Worm (Caenorhabditis elegans) whole organism, L3 larva: ENCODE measurements around the gene tsfm-1.

Source experiments
- R02D3.7 ChIP-seq: fragments of 150-350 bp; optimal IDR thresholded peaks from 2 replicates; lab custom pipeline; 2014; ENCODE audit warnings: missing biosample characterization, missing genetic modification characterization
- ZK546.5 ChIP-seq: sonication (generic microtip); optimal IDR thresholded peaks from 2 replicates; lab custom pipeline; 2017; ENCODE audit warnings: missing biosample characterization, missing genetic modification characterization
- aly-2 ChIP-seq: fragments of 150-350 bp; optimal IDR thresholded peaks from 2 replicates; lab custom pipeline; 2014; ENCODE audit warnings: missing biosample characterization, missing genetic modification characterization
- ama-1 ChIP-seq: fragments of 150-350 bp; optimal IDR thresholded peaks from 2 replicates; lab custom pipeline; 2018
- ceh-16 ChIP-seq: sonication (generic microtip); optimal IDR thresholded peaks from 2 replicates; lab custom pipeline; 2017; ENCODE audit warnings: missing biosample characterization, missing genetic modification characterization
- ceh-28 ChIP-seq: fragments of 150-350 bp; optimal IDR thresholded peaks from 2 replicates; lab custom pipeline; 2014; ENCODE audit warnings: missing biosample characterization, missing genetic modification reagents, missing genetic modification characterization
- ceh-9 ChIP-seq: sonication (generic microtip); optimal IDR thresholded peaks from 2 replicates; lab custom pipeline; 2018; ENCODE audit warnings: missing biosample characterization, missing genetic modification characterization
- daf-12 ChIP-seq: fragments of 150-350 bp; optimal IDR thresholded peaks from 2 replicates; lab custom pipeline; 2014; ENCODE audit warnings: missing biosample characterization, missing genetic modification reagents, missing genetic modification characterization
- egl-27 ChIP-seq: sonication (generic microtip); optimal IDR thresholded peaks from 4 replicates; lab custom pipeline; 2017; ENCODE audit warnings: missing biosample characterization, missing genetic modification reagents, missing genetic modification characterization
- elt-2 ChIP-seq: sonication (generic microtip); optimal IDR thresholded peaks from 2 replicates; lab custom pipeline; 2016; ENCODE audit warnings: missing genetic modification reagents, mild to moderate bottlenecking, missing genetic modification characterization, missing compliant biosample characterization
- elt-3 ChIP-seq, 3 experiments: fragments of 150-350 bp in 1 of 3; sonication (generic microtip) in 2 of 3; optimal IDR thresholded peaks; 2 replicates in 2 of 3; 4 replicates in 1 of 3; lab custom pipeline; 2014 to 2017; ENCODE audit warnings: missing biosample characterization in 3 of 3, missing genetic modification characterization in 3 of 3
- eor-1 ChIP-seq, 2 experiments: fragments of 150-350 bp; optimal IDR thresholded peaks; 2 replicates each; lab custom pipeline; 2014 to 2018; ENCODE audit warnings: missing biosample characterization in 2 of 2, missing genetic modification characterization in 2 of 2
- fkh-2 ChIP-seq: fragments of 150-350 bp; optimal IDR thresholded peaks from 2 replicates; lab custom pipeline; 2014; ENCODE audit warnings: missing biosample characterization, missing genetic modification reagents, missing genetic modification characterization
- fos-1 ChIP-seq: fragments of 150-350 bp; optimal IDR thresholded peaks from 2 replicates; lab custom pipeline; 2014; ENCODE audit warnings: missing biosample characterization, missing genetic modification characterization
- hmg-11 ChIP-seq: sonication (generic microtip); optimal IDR thresholded peaks from 2 replicates; lab custom pipeline; 2016; ENCODE audit warnings: missing genetic modification characterization, missing compliant biosample characterization
- jun-1 ChIP-seq: fragments of 150-350 bp; optimal IDR thresholded peaks from 2 replicates; lab custom pipeline; 2014; ENCODE audit warnings: missing biosample characterization, missing genetic modification reagents, missing genetic modification characterization
- lin-15B ChIP-seq: fragments of 150-350 bp; optimal IDR thresholded peaks from 2 replicates; lab custom pipeline; 2014; ENCODE audit warnings: missing biosample characterization, missing genetic modification characterization
- lin-39 ChIP-seq: fragments of 150-350 bp; optimal IDR thresholded peaks from 2 replicates; lab custom pipeline; 2018; ENCODE audit warnings: missing biosample characterization, missing genetic modification reagents, missing genetic modification characterization
- lsy-12 ChIP-seq: sonication (generic microtip); optimal IDR thresholded peaks from 2 replicates; lab custom pipeline; 2016; ENCODE audit warnings: mild to moderate bottlenecking, missing genetic modification characterization, missing compliant biosample characterization
- mdl-1 ChIP-seq: fragments of 150-350 bp; optimal IDR thresholded peaks from 2 replicates; lab custom pipeline; 2014; ENCODE audit warnings: missing biosample characterization, missing genetic modification characterization
- mml-1 ChIP-seq: fragments of 150-350 bp; sonication (generic microtip); optimal IDR thresholded peaks from 3 replicates; lab custom pipeline; 2014; ENCODE audit warnings: missing biosample characterization, missing genetic modification characterization
- nfya-1 ChIP-seq: sonication (generic microtip); optimal IDR thresholded peaks from 2 replicates; lab custom pipeline; 2017; ENCODE audit warnings: missing genetic modification characterization, mild to moderate bottlenecking, missing compliant biosample characterization, antibody characterized with exemption, moderate library complexity; ENCODE audit not compliant: insufficient read depth
- nhr-11 ChIP-seq: fragments of 150-350 bp; optimal IDR thresholded peaks from 2 replicates; lab custom pipeline; 2014; ENCODE audit warnings: missing biosample characterization, missing genetic modification characterization
- nhr-12 ChIP-seq: fragments of 150-350 bp; optimal IDR thresholded peaks from 2 replicates; lab custom pipeline; 2014; ENCODE audit warnings: missing biosample characterization, missing genetic modification characterization
- nhr-23 ChIP-seq: fragments of 150-350 bp; optimal IDR thresholded peaks from 2 replicates; lab custom pipeline; 2014; ENCODE audit warnings: missing biosample characterization, missing genetic modification reagents, missing genetic modification characterization
- nhr-237 ChIP-seq: fragments of 150-350 bp; optimal IDR thresholded peaks from 2 replicates; lab custom pipeline; 2014; ENCODE audit warnings: missing biosample characterization, missing genetic modification characterization
- nhr-25 ChIP-seq: sonication (generic microtip); optimal IDR thresholded peaks from 2 replicates; lab custom pipeline; 2017; ENCODE audit warnings: missing biosample characterization, missing genetic modification characterization
- nhr-28 ChIP-seq: fragments of 150-350 bp; optimal IDR thresholded peaks from 2 replicates; lab custom pipeline; 2014; ENCODE audit warnings: missing biosample characterization, missing genetic modification characterization
- nhr-43 ChIP-seq: sonication (generic microtip); optimal IDR thresholded peaks from 2 replicates; lab custom pipeline; 2016; ENCODE audit warnings: mild to moderate bottlenecking, missing genetic modification characterization, missing compliant biosample characterization; ENCODE audit not compliant: poor library complexity, severe bottlenecking
- nhr-76 ChIP-seq: fragments of 150-350 bp; sonication (generic microtip); optimal IDR thresholded peaks from 5 replicates; lab custom pipeline; 2014; ENCODE audit warnings: missing biosample characterization, missing genetic modification characterization
- nhr-77 ChIP-seq: fragments of 150-350 bp; optimal IDR thresholded peaks from 2 replicates; lab custom pipeline; 2014; ENCODE audit warnings: missing biosample characterization, missing genetic modification characterization
- pha-4 ChIP-seq: fragments of 150-350 bp; optimal IDR thresholded peaks from 2 replicates; lab custom pipeline; 2014; ENCODE audit warnings: missing biosample characterization, missing genetic modification reagents, missing genetic modification characterization
- pqm-1 ChIP-seq: fragments of 150-350 bp; optimal IDR thresholded peaks from 2 replicates; lab custom pipeline; 2017; ENCODE audit warnings: missing biosample characterization, missing genetic modification characterization, inconsistent platforms
- sea-2 ChIP-seq: fragments of 150-350 bp; sonication (generic microtip); optimal IDR thresholded peaks from 4 replicates; lab custom pipeline; 2014; ENCODE audit warnings: missing biosample characterization, missing genetic modification reagents, missing genetic modification characterization
- skn-1 ChIP-seq: fragments of 150-350 bp; optimal IDR thresholded peaks from 2 replicates; lab custom pipeline; 2014; ENCODE audit warnings: missing biosample characterization, missing genetic modification characterization
- snpc-4 ChIP-seq: fragments of 150-350 bp; optimal IDR thresholded peaks from 2 replicates; lab custom pipeline; 2014; ENCODE audit warnings: missing biosample characterization, missing genetic modification characterization
- tbx-2 ChIP-seq: sonication (generic microtip); optimal IDR thresholded peaks from 2 replicates; lab custom pipeline; 2016; ENCODE audit warnings: mild to moderate bottlenecking, missing genetic modification characterization, missing compliant biosample characterization
- unc-39 ChIP-seq: sonication (generic microtip); optimal IDR thresholded peaks from 4 replicates; lab custom pipeline; 2017; ENCODE audit warnings: missing biosample characterization, missing genetic modification characterization
- unc-62 ChIP-seq: fragments of 150-350 bp; sonication (generic microtip); optimal IDR thresholded peaks from 4 replicates; lab custom pipeline; 2014; ENCODE audit warnings: missing biosample characterization, missing genetic modification reagents, missing genetic modification characterization
- zag-1 ChIP-seq: fragments of 150-350 bp; optimal IDR thresholded peaks from 2 replicates; lab custom pipeline; 2014; ENCODE audit warnings: missing biosample characterization, missing genetic modification characterization
- ztf-4 ChIP-seq: fragments of 150-350 bp; optimal IDR thresholded peaks from 2 replicates; lab custom pipeline; 2014; ENCODE audit warnings: missing biosample characterization, missing genetic modification characterization

tsfm-1 gene

ce11 chrV:12303453-12304077 lies 32.2 kb upstream of the tsfm-1 start (continued):
- TF ChIP-seq ceh-16 (tag; lab: Kevin White, UChicago) (peak; percentile 37), nhr-43 (tag; lab: Kevin White, UChicago) (peak; percentile 97), sea-2 (GFP tag; lab: Kevin White, UChicago) (peak; percentile 5)

ce11 chrV:12301985-12302591 lies 30.7 kb upstream of the tsfm-1 start, which contains the start of the genes frm-7 and F55C5.17:
frm-7 (plus strand) TSS chrV:12302484.
F55C5.17 (plus strand) TSS chrV:12302541.
- TF ChIP-seq zag-1 (tag; lab: Kevin White, UChicago) (no peak), ceh-9 (tag; lab: Kevin White, UChicago) (no peak), ceh-28 (tag; lab: Kevin White, UChicago) (no peak), daf-12 (tag; lab: Kevin White, UChicago) (no peak), pqm-1 (tag; lab: Kevin White, UChicago) (peak; percentile 63), ztf-4 (tag; lab: Kevin White, UChicago) (no peak), elt-2 (tag; lab: Kevin White, UChicago) (peak; percentile 90), eor-1 (tag; optimal IDR thresholded peaks at IDR 0.05; lab: Kevin White, UChicago) (no peak), lsy-12 (tag; lab: Kevin White, UChicago) (no peak), pha-4 (peak; percentile 12), ZK546.5 (tag; lab: Kevin White, UChicago) (no peak)

ce11 chrV:12300780-12301460 lies 29.6 kb upstream of the tsfm-1 start:
- TF ChIP-seq pha-4 = peak; percentile 73
- peak; percentile 13 for TF ChIP-seq pqm-1 (tag; lab: Kevin White, UChicago)
- peak; percentile 6 for TF ChIP-seq nhr-25 (tag; lab: Kevin White, UChicago)
- no peak for TF ChIP-seq aly-2 (tag; lab: Kevin White, UChicago)
- TF ChIP-seq nfya-1 (tag; lab: Kevin White, UChicago) = no peak
- TF ChIP-seq elt-2 (tag; lab: Kevin White, UChicago) = peak; percentile 75
- no peak for TF ChIP-seq ZK546.5 (tag; lab: Kevin White, UChicago)
- TF ChIP-seq nhr-23 (tag; lab: Kevin White, UChicago) = peak; percentile 24
- TF ChIP-seq ama-1 (lab: Kevin White, UChicago) = peak; percentile 3

- TF ChIP-seq unc-62 = peak; percentile 58
- peak; percentile 91 for TF ChIP-seq pha-4
- no peak for TF ChIP-seq ceh-9 (tag; lab: Kevin White, UChicago)
- TF ChIP-seq fos-1 (tag; lab: Kevin White, UChicago) = no peak
- peak; percentile 58 for TF ChIP-seq ceh-28 (tag; lab: Kevin White, UChicago)
- TF ChIP-seq zag-1 (tag; lab: Kevin White, UChicago) = no peak
- peak; percentile 2 for TF ChIP-seq lsy-12 (tag; lab: Kevin White, UChicago)
- TF ChIP-seq lin-15B = no peak
- TF ChIP-seq hmg-11 (tag; lab: Kevin White, UChicago) = no peak
- peak; percentile 25 for TF ChIP-seq mdl-1 (tag; lab: Kevin White, UChicago)
- peak; percentile 55 for TF ChIP-seq ama-1 (lab: Kevin White, UChicago)
- peak; percentile 74 for TF ChIP-seq elt-2 (tag; lab: Kevin White, UChicago)
- TF ChIP-seq R02D3.7 (tag; lab: Kevin White, UChicago) = peak; percentile 17
- TF ChIP-seq aly-2 (tag; lab: Kevin White, UChicago) = no peak
- TF ChIP-seq ztf-4 (tag; lab: Kevin White, UChicago) = peak; percentile 47
- TF ChIP-seq lin-39 (tag; lab: Kevin White, UChicago) = no peak
- no peak for TF ChIP-seq nhr-237
- TF ChIP-seq nhr-23 (tag; lab: Kevin White, UChicago) = peak; percentile 81
- no peak for TF ChIP-seq nhr-11 (tag; lab: Kevin White, UChicago)
- no peak for TF ChIP-seq nhr-77 (tag; lab: Kevin White, UChicago)
- TF ChIP-seq nhr-12 (tag; lab: Kevin White, UChicago) = no peak
- peak; percentile 62 for TF ChIP-seq jun-1 (tag; lab: Kevin White, UChicago)
- no peak for TF ChIP-seq fkh-2 (tag; lab: Kevin White, UChicago)
- TF ChIP-seq ceh-16 (tag; lab: Kevin White, UChicago) = no peak
- TF ChIP-seq ZK546.5 (tag; lab: Kevin White, UChicago) = no peak
- no peak for TF ChIP-seq unc-39 (tag; lab: Kevin White, UChicago)
- peak; percentile 94 for TF ChIP-seq nhr-25 (tag; lab: Kevin White, UChicago)
- TF ChIP-seq mml-1 (tag; lab: Kevin White, UChicago) = no peak
- no peak for TF ChIP-seq sea-2 (GFP tag; lab: Kevin White, UChicago)
- TF ChIP-seq nhr-76 (tag; lab: Kevin White, UChicago) = no peak
- TF ChIP-seq nhr-28 (tag; lab: Kevin White, UChicago) = no peak
- no peak for TF ChIP-seq tbx-2
- TF ChIP-seq pqm-1 (tag; lab: Kevin White, UChicago) = peak; percentile 45
- TF ChIP-seq egl-27 = peak; percentile 42
- TF ChIP-seq snpc-4 (tag; lab: Kevin White, UChicago) = peak; percentile 33
- TF ChIP-seq nfya-1 (tag; lab: Kevin White, UChicago) = peak; percentile 50
- TF ChIP-seq skn-1 (tag; lab: Kevin White, UChicago) = no peak
- TF ChIP-seq elt-3 (tag; optimal IDR thresholded peaks at IDR 0.05; lab: Kevin White, UChicago) = peak in 1 of 3 experiments; percentile 56
Observed at ce11 chrV:12300166-12300565, 28.8 kb upstream of the tsfm-1 start.
